Fruit fly (Drosophila melanogaster) whole organism, pupa: Measurements from ENCODE around the gene Mvd.
A peak's percentile ranks its signal among the peaks of the same experiment; 100 is the strongest.

Experiments
- CG12605 ChIP-seq: fragments of 200-800 bp; sonication (Bioruptor generic); IDR thresholded peaks from 2 replicates; pipeline ENCODE4 v1.3.6; 2022; ENCODE audit warnings: missing biosample characterization, missing genetic modification characterization
- CG15710 ChIP-seq: fragments of 200-800 bp; sonication (Bioruptor generic); optimal IDR thresholded peaks from 2 replicates; lab custom pipeline; 2018; ENCODE audit warnings: missing biosample characterization, mild to moderate bottlenecking, missing genetic modification characterization, moderate library complexity
- CG17806 ChIP-seq: fragments of 200-800 bp; sonication (Bioruptor generic); optimal IDR thresholded peaks from 2 replicates; lab custom pipeline; 2018; ENCODE audit warnings: missing biosample characterization, mild to moderate bottlenecking, missing genetic modification characterization, moderate library complexity
- D1 ChIP-seq: fragments of 200-800 bp; sonication (Bioruptor generic); optimal IDR thresholded peaks from 2 replicates; lab custom pipeline; 2018; ENCODE audit warnings: missing biosample characterization, mild to moderate bottlenecking, missing genetic modification characterization, moderate library complexity
- Pif1B ChIP-seq: fragments of 200-800 bp; sonication (Bioruptor generic); optimal IDR thresholded peaks from 3 replicates; lab custom pipeline; 2016; ENCODE audit warnings: missing biosample characterization, missing genetic modification characterization
- Snoo ChIP-seq: fragments of 200-800 bp; sonication (Bioruptor generic); optimal IDR thresholded peaks from 3 replicates; lab custom pipeline; 2017; ENCODE audit warnings: missing biosample characterization, mild to moderate bottlenecking, missing genetic modification characterization, inconsistent platforms
- fd96Ca ChIP-seq: fragments of 200-800 bp; sonication (Bioruptor generic); IDR thresholded peaks from 3 replicates; pipeline ENCODE4 v1.3.6; 2022; ENCODE audit warnings: missing biosample characterization, missing genetic modification characterization
- rn ChIP-seq: fragments of 200-800 bp; sonication (Bioruptor generic); IDR thresholded peaks from 2 replicates; pipeline ENCODE4 v1.3.6; 2022; ENCODE audit warnings: missing biosample characterization, missing genetic modification characterization

DNA sequence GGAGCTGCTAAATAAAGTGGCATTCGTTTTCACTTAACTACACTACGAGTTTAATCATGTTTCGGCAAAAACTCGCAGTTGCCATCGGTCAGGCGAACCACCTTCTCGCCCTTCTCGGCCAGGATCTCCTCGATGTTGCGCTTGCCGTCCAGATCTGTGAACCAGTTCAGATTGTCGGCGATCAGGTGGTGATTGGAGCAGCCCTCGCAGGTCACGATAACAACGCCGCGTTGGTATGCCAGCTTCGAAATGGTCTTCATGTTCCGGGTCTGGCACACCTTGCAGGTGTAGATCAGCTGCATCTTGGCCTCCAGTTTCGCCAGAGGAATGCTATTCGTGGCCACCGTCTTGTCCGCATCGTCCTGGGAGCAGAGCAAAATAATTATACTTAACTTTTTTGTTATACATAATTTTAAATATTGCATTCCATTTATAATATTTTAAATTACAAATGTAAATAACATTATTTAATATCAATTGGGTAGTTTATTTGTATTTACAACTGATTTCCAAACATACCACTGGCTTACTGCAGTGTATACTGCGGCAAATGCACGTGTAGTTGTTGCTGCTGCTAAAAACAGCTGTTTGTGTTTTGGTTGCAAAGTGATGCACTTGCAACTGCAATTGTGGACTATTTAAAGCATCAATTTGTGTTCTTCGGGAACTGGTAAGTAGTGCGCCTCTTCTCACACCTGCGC, 15.6 kb upstream of the Mvd start:
- TF ChIP-seq CG15710 (tag; lab: Kevin White, UChicago): no peak
- no peak for TF ChIP-seq D1 (tag; lab: Kevin White, UChicago)
- peak; percentile 52 for TF ChIP-seq CG12605 (GFP tag; lab: Robert Waterston, UW)
- no peak for TF ChIP-seq Pif1B
- TF ChIP-seq CG17806 (tag; lab: Kevin White, UChicago): no peak
- TF ChIP-seq rn (GFP tag; lab: Robert Waterston, UW): peak; percentile 25; the same call in 1 of the 2 replicates
- TF ChIP-seq fd96Ca (GFP tag; lab: Robert Waterston, UW): no peak
- TF ChIP-seq Snoo (tag; lab: Kevin White, UChicago): no peak
